Fruit fly (Drosophila melanogaster): ENCODE data around the gene hzg.

dm6 chr3L:16042080-16042344 is 37.5 kb upstream of the hzg start:
- TF ChIP-seq CTCF (optimal IDR thresholded peaks at IDR 0.05) (no peak), CG8478 (optimal IDR thresholded peaks at IDR 0.05) (no peak)
